Fruit fly (Drosophila melanogaster) whole organism, embryonic: ENCODE measurements around the gene CG13113.

Experiments
- BtbVII ChIP-seq: fragments of 200-800 bp; sonication (Bioruptor generic); optimal IDR thresholded peaks from 3 replicates; lab custom pipeline; 2017; ENCODE audit warnings: missing biosample characterization, mild to moderate bottlenecking, missing genetic modification characterization
- C15 ChIP-seq: fragments of 200-800 bp; sonication (Bioruptor generic); IDR thresholded peaks from 3 replicates; pipeline ENCODE4 v1.3.6; 2022; ENCODE audit warnings: missing biosample characterization, missing genetic modification characterization
- CG11093 ChIP-seq: fragments of 200-800 bp; sonication (Bioruptor generic); IDR thresholded peaks from 3 replicates; pipeline ENCODE4 v1.3.6; 2022; ENCODE audit warnings: missing biosample characterization, missing genetic modification characterization
- CG11247 ChIP-seq: fragments of 200-800 bp; sonication (Bioruptor generic); IDR thresholded peaks from 2 replicates; pipeline ENCODE4 v1.3.6; 2022; ENCODE audit warnings: missing biosample characterization, missing genetic modification characterization
- CG13894 ChIP-seq: fragments of 200-800 bp; sonication (Bioruptor generic); optimal IDR thresholded peaks from 3 replicates; lab custom pipeline; 2018; ENCODE audit warnings: missing biosample characterization, mild to moderate bottlenecking, missing genetic modification characterization, moderate library complexity
- CG14014 ChIP-seq: fragments of 200-800 bp; sonication (Bioruptor generic); IDR thresholded peaks from 2 replicates; pipeline ENCODE4 v1.3.6; 2022; ENCODE audit warnings: missing biosample characterization, missing genetic modification characterization
- CG17568 ChIP-seq: fragments of 200-800 bp; sonication (Bioruptor generic); optimal IDR thresholded peaks from 2 replicates; lab custom pipeline; 2018; ENCODE audit warnings: missing biosample characterization, mild to moderate bottlenecking, missing genetic modification characterization, moderate library complexity
- CG17612 ChIP-seq: fragments of 200-800 bp; sonication (Bioruptor generic); IDR thresholded peaks from 2 replicates; pipeline ENCODE4 v1.3.6; 2022; ENCODE audit warnings: missing biosample characterization, missing genetic modification characterization
- CG30020 ChIP-seq: fragments of 200-800 bp; optimal IDR thresholded peaks from 2 replicates; lab custom pipeline; 2019; ENCODE audit warnings: missing biosample characterization, mild to moderate bottlenecking, missing genetic modification characterization, moderate library complexity
- CG33557 ChIP-seq: fragments of 200-800 bp; sonication (Bioruptor generic); optimal IDR thresholded peaks from 2 replicates; lab custom pipeline; 2019; ENCODE audit warnings: missing biosample characterization, mild to moderate bottlenecking, missing genetic modification characterization, moderate library complexity
- CG42726 ChIP-seq: fragments of 200-800 bp; sonication (Bioruptor generic); IDR thresholded peaks from 2 replicates; pipeline ENCODE4 v1.3.6; 2022; ENCODE audit warnings: missing biosample characterization, missing genetic modification characterization; ENCODE audit not compliant: partially characterized antibody
- CG5953 ChIP-seq: fragments of 200-800 bp; sonication (Bioruptor generic); IDR thresholded peaks from 2 replicates; pipeline ENCODE4 v1.3.6; 2022; ENCODE audit warnings: missing biosample characterization, missing genetic modification characterization
- CG6175 ChIP-seq: fragments of 200-800 bp; sonication (Bioruptor generic); IDR thresholded peaks from 3 replicates; pipeline ENCODE4 v1.3.6; 2022; ENCODE audit warnings: missing biosample characterization, missing genetic modification characterization
- CG8290 ChIP-seq, 3 experiments: fragments of 200-800 bp; sonication (Bioruptor generic); optimal IDR thresholded peaks; 2 replicates each; lab custom pipeline; 2016 to 2019; ENCODE audit warnings: missing biosample characterization in 3 of 3, missing genetic modification characterization in 3 of 3, mild to moderate bottlenecking in 2 of 3, moderate library complexity in 1 of 3
- CG8765 ChIP-seq: fragments of 200-800 bp; sonication (Bioruptor generic); IDR thresholded peaks from 2 replicates; pipeline ENCODE4 v1.3.6; 2022; ENCODE audit warnings: missing biosample characterization, missing genetic modification characterization
- CG8924 ChIP-seq: fragments of 200-800 bp; optimal IDR thresholded peaks from 3 replicates; lab custom pipeline; 2019; ENCODE audit warnings: missing biosample characterization, mild to moderate bottlenecking, missing genetic modification characterization, moderate library complexity
- CG9727 ChIP-seq: fragments of 200-800 bp; sonication (Bioruptor generic); optimal IDR thresholded peaks from 3 replicates; lab custom pipeline; 2017; ENCODE audit warnings: missing biosample characterization, mild to moderate bottlenecking, missing genetic modification characterization
- Chrac-16 ChIP-seq: fragments of 200-800 bp; sonication (Bioruptor generic); optimal IDR thresholded peaks from 3 replicates; lab custom pipeline; 2016; ENCODE audit warnings: missing biosample characterization, missing genetic modification characterization
- CoRest ChIP-seq: fragments of 200-800 bp; sonication (Bioruptor generic); optimal IDR thresholded peaks from 3 replicates; lab custom pipeline; 2018; ENCODE audit warnings: missing biosample characterization, mild to moderate bottlenecking, missing genetic modification characterization, moderate library complexity
- Dip3 ChIP-seq: fragments of 200-800 bp; sonication (Bioruptor generic); optimal IDR thresholded peaks from 3 replicates; lab custom pipeline; 2016; ENCODE audit warnings: missing biosample characterization, missing genetic modification characterization
- Dll ChIP-seq: fragments of 200-800 bp; sonication (Bioruptor generic); IDR thresholded peaks from 4 replicates; pipeline ENCODE4 v1.3.6; 2022; ENCODE audit warnings: missing biosample characterization, missing genetic modification characterization; ENCODE audit not compliant: partially characterized antibody
- Doc3 ChIP-seq: fragments of 200-800 bp; sonication (Bioruptor generic); IDR thresholded peaks from 3 replicates; pipeline ENCODE4 v1.3.6; 2022; ENCODE audit warnings: missing biosample characterization, missing genetic modification characterization; ENCODE audit not compliant: partially characterized antibody
- Hmr ChIP-seq: fragments of 200-800 bp; sonication (Bioruptor generic); optimal IDR thresholded peaks from 3 replicates; lab custom pipeline; 2017; ENCODE audit warnings: mild to moderate bottlenecking, missing biosample characterization, missing genetic modification reagents, missing genetic modification characterization
- Hr3 ChIP-seq: fragments of 200-800 bp; sonication (Bioruptor generic); optimal IDR thresholded peaks from 3 replicates; lab custom pipeline; 2016; ENCODE audit warnings: missing biosample characterization, missing genetic modification characterization
- Hr39 ChIP-seq: fragments of >200 bp; optimal IDR thresholded peaks from 2 replicates; lab custom pipeline; 2017
- Hr78 ChIP-seq, 2 experiments: fragments of 200-800 bp in 1 of 2; fragments of >200 bp in 1 of 2; sonication (Bioruptor generic) in 1 of 2; optimal IDR thresholded peaks; 2 replicates each; lab custom pipeline; 2017 to 2019; ENCODE audit warnings: missing biosample characterization in 2 of 2, missing genetic modification characterization in 2 of 2, mild to moderate bottlenecking in 1 of 2, moderate library complexity in 1 of 2
- Mad ChIP-seq: fragments of 200-800 bp; sonication (Bioruptor generic); optimal IDR thresholded peaks from 2 replicates; lab custom pipeline; 2016; ENCODE audit warnings: missing biosample characterization, missing genetic modification characterization
- Myb ChIP-seq: fragments of 200-800 bp; sonication (Bioruptor generic); optimal IDR thresholded peaks from 2 replicates; lab custom pipeline; 2016; ENCODE audit warnings: missing biosample characterization, missing genetic modification characterization
- Usf ChIP-seq: fragments of 200-800 bp; sonication (Bioruptor generic); optimal IDR thresholded peaks from 2 replicates; lab custom pipeline; 2017; ENCODE audit warnings: missing genotype, missing biosample characterization, missing genetic modification characterization
- ase ChIP-seq: fragments of 200-800 bp; sonication (Bioruptor generic); IDR thresholded peaks from 3 replicates; pipeline ENCODE4 v1.3.6; 2022; ENCODE audit warnings: missing biosample characterization, missing genetic modification characterization
- ato ChIP-seq: fragments of 200-800 bp; sonication (Bioruptor generic); IDR thresholded peaks from 2 replicates; pipeline ENCODE4 v1.3.6; 2022; ENCODE audit warnings: missing biosample characterization, missing genetic modification characterization; ENCODE audit not compliant: partially characterized antibody
- az2 ChIP-seq: fragments of 200-800 bp; sonication (Bioruptor generic); optimal IDR thresholded peaks from 3 replicates; lab custom pipeline; 2016; ENCODE audit warnings: missing biosample characterization, missing genetic modification characterization
- chif ChIP-seq, 2 experiments: fragments of 200-800 bp; sonication (Bioruptor generic); optimal IDR thresholded peaks; 3 replicates each; lab custom pipeline; 2016; ENCODE audit warnings: missing biosample characterization in 2 of 2, missing genetic modification characterization in 2 of 2
- ci ChIP-seq: fragments of 200-800 bp; sonication (Bioruptor generic); IDR thresholded peaks from 3 replicates; pipeline ENCODE4 v1.3.6; 2022; ENCODE audit warnings: missing biosample characterization, missing genetic modification characterization
- disco-r ChIP-seq: fragments of 200-800 bp; sonication (Bioruptor generic); optimal IDR thresholded peaks from 2 replicates; lab custom pipeline; 2016; ENCODE audit warnings: missing biosample characterization, missing genetic modification characterization
- fd96Cb ChIP-seq: fragments of 200-800 bp; sonication (Bioruptor generic); optimal IDR thresholded peaks from 2 replicates; lab custom pipeline; 2018; ENCODE audit warnings: missing biosample characterization, mild to moderate bottlenecking, missing genetic modification characterization, moderate library complexity
- fu2 ChIP-seq: fragments of 200-800 bp; sonication (Bioruptor generic); optimal IDR thresholded peaks from 2 replicates; lab custom pipeline; 2016; ENCODE audit warnings: missing biosample characterization, missing genetic modification characterization
- gsb ChIP-seq: fragments of 200-800 bp; sonication (Bioruptor generic); IDR thresholded peaks from 2 replicates; pipeline ENCODE4 v1.3.6; 2022; ENCODE audit warnings: missing biosample characterization, missing genetic modification characterization
- lov ChIP-seq, 2 experiments: fragments of 200-800 bp in 1 of 2; fragments of >200 bp in 1 of 2; sonication (Bioruptor generic) in 1 of 2; IDR thresholded peaks in 1 of 2; optimal IDR thresholded peaks in 1 of 2; 2 replicates in 1 of 2; 3 replicates in 1 of 2; pipeline versions ENCODE4 v1.3.6 to Lab custom; 2017 to 2022; ENCODE audit warnings: missing biosample characterization in 1 of 2, missing genetic modification characterization in 1 of 2
- mirr ChIP-seq: fragments of 200-800 bp; sonication (Bioruptor generic); optimal IDR thresholded peaks from 3 replicates; lab custom pipeline; 2018; ENCODE audit warnings: missing biosample characterization, mild to moderate bottlenecking, missing genetic modification characterization
- nom ChIP-seq: fragments of 200-800 bp; sonication (Bioruptor generic); optimal IDR thresholded peaks from 2 replicates; lab custom pipeline; 2017; ENCODE audit warnings: missing biosample characterization, missing genetic modification characterization, mild to moderate bottlenecking, moderate library complexity, missing genetic modification reagents
- oc ChIP-seq: fragments of 200-800 bp; sonication (Bioruptor generic); optimal IDR thresholded peaks from 2 replicates; lab custom pipeline; 2018; ENCODE audit warnings: missing biosample characterization, mild to moderate bottlenecking, missing genetic modification characterization, moderate library complexity
- rib ChIP-seq: fragments of 200-800 bp; sonication (Bioruptor generic); IDR thresholded peaks from 2 replicates; pipeline ENCODE4 v1.3.6; 2022; ENCODE audit warnings: missing biosample characterization, missing genetic modification characterization
- run ChIP-seq: fragments of 200-800 bp; sonication (Bioruptor generic); optimal IDR thresholded peaks from 3 replicates; lab custom pipeline; 2018; ENCODE audit warnings: missing biosample characterization, mild to moderate bottlenecking, missing genetic modification characterization
- sc ChIP-seq, 3 experiments: fragments of >200 bp in 2 of 3; fragments of 200-800 bp in 1 of 3; sonication (Bioruptor generic) in 1 of 3; optimal IDR thresholded peaks; 2 replicates in 2 of 3; 3 replicates in 1 of 3; lab custom pipeline; 2017; ENCODE audit warnings: mild to moderate bottlenecking in 1 of 3, missing biosample characterization in 1 of 3, missing genetic modification characterization in 1 of 3, missing genetic modification reagents in 1 of 3
- slou ChIP-seq: fragments of 200-800 bp; sonication (Bioruptor generic); optimal IDR thresholded peaks from 3 replicates; lab custom pipeline; 2016; ENCODE audit warnings: missing biosample characterization, missing genetic modification characterization
- stwl ChIP-seq: fragments of 200-800 bp; sonication (Bioruptor generic); optimal IDR thresholded peaks from 3 replicates; lab custom pipeline; 2018; ENCODE audit warnings: missing biosample characterization, mild to moderate bottlenecking, missing genetic modification characterization, moderate library complexity

CG13113 gene

dm6 chr2L:9498185-9498984 is 45.6 kb upstream of the CG13113 start (continued):
- peak; percentile 24; the same call in 1 of the 3 replicates for TF ChIP-seq ase
- peak; percentile 0 for TF ChIP-seq CG17568 (GFP tag; lab: Kevin White, UChicago)
- no peak for TF ChIP-seq Mad (GFP tag; lab: Kevin White, UChicago)
- TF ChIP-seq CG6175 (GFP tag; lab: Robert Waterston, UW), result peak; percentile 15; the same call in 1 of the 3 replicates
- no peak for TF ChIP-seq CG5953 (GFP tag; lab: Robert Waterston, UW)
- no peak for TF ChIP-seq Usf (GFP tag; lab: Kevin White, UChicago)
- 0 out of 2 replicates have a peak, but pooled peaks have one; percentile 6 for TF ChIP-seq CG17612
- peak; percentile 77 for TF ChIP-seq CG9727 (GFP tag; lab: Kevin White, UChicago)
- TF ChIP-seq Dip3 (GFP tag; lab: Kevin White, UChicago), result peak; percentile 72
- no peak for TF ChIP-seq nom (GFP tag; lab: Kevin White, UChicago)
- peak; percentile 46; the same call in 1 of the 3 replicates for TF ChIP-seq CG11093 (GFP tag; lab: Robert Waterston, UW)
- no peak for TF ChIP-seq Dll (GFP tag; lab: Robert Waterston, UW)
- no peak for TF ChIP-seq CG33557 (GFP tag; lab: Kevin White, UChicago)
- no peak for TF ChIP-seq lov (optimal IDR thresholded peaks at IDR 0.05; lab: Kevin White, UChicago)
- TF ChIP-seq lov (GFP tag; IDR thresholded peaks at IDR 0.05; lab: Robert Waterston, UW), result peak; percentile 62; the same call in 1 of the 3 replicates
- TF ChIP-seq C15 (GFP tag; lab: Robert Waterston, UW), result no peak
- peak; percentile 44 for TF ChIP-seq CG8924
- peak; percentile 45 for TF ChIP-seq Hr3 (GFP tag; lab: Kevin White, UChicago)
- TF ChIP-seq gsb, result peak; percentile 23; the same call in 1 of the 2 replicates
- no peak for TF ChIP-seq Hr78 (GFP tag; optimal IDR thresholded peaks at IDR 0.05; lab: Kevin White, UChicago)
- TF ChIP-seq ato (GFP tag; lab: Robert Waterston, UW), result no peak
- peak; percentile 27 for TF ChIP-seq Myb (GFP tag; lab: Kevin White, UChicago)
- TF ChIP-seq rib (GFP tag; lab: Robert Waterston, UW), result peak; percentile 46
- TF ChIP-seq CG11247 (GFP tag; lab: Robert Waterston, UW), result peak; percentile 45; the same call in 1 of the 2 replicates
- no peak for TF ChIP-seq fu2 (GFP tag; lab: Kevin White, UChicago)
- TF ChIP-seq CG14014 (GFP tag; lab: Robert Waterston, UW), result peak; percentile 52; the same call in 1 of the 2 replicates
- TF ChIP-seq Chrac-16 (GFP tag; lab: Kevin White, UChicago), result peak; percentile 47
- peak; percentile 30 to 68 for TF ChIP-seq chif (GFP tag; optimal IDR thresholded peaks at IDR 0.05; lab: Kevin White, UChicago)
- TF ChIP-seq mirr, result peak; percentile 83
- no peak for TF ChIP-seq CG8290 (GFP tag; optimal IDR thresholded peaks at IDR 0.05; lab: Kevin White, UChicago)
- peak in 1 of 2 experiments; percentile 72 for TF ChIP-seq CG8290 (tag; optimal IDR thresholded peaks at IDR 0.05; lab: Kevin White, UChicago)
- TF ChIP-seq CG42726 (GFP tag; lab: Robert Waterston, UW), result no peak
- TF ChIP-seq stwl (tag; lab: Kevin White, UChicago), result no peak
- no peak for TF ChIP-seq sc (optimal IDR thresholded peaks at IDR 0.05; lab: Kevin White, UChicago)
- peak; percentile 24 for TF ChIP-seq sc (GFP tag; optimal IDR thresholded peaks at IDR 0.05; lab: Kevin White, UChicago)
- peak; percentile 57; the same call in 2 of the 3 replicates for TF ChIP-seq ci (GFP tag; lab: Robert Waterston, UW)
- TF ChIP-seq CoRest, result peak; percentile 52
- TF ChIP-seq oc (tag; lab: Kevin White, UChicago), result no peak
- peak; percentile 48 for TF ChIP-seq BtbVII (GFP tag; lab: Kevin White, UChicago)
- peak; percentile 40 for TF ChIP-seq Hmr (GFP tag; lab: Kevin White, UChicago)
- TF ChIP-seq Hr39 (lab: Kevin White, UChicago), result no peak
- no peak for TF ChIP-seq CG30020 (tag; lab: Kevin White, UChicago)
- no peak for TF ChIP-seq CG13894 (tag; lab: Kevin White, UChicago)
- no peak for TF ChIP-seq disco-r (GFP tag; lab: Kevin White, UChicago)
- TF ChIP-seq az2 (GFP tag; lab: Kevin White, UChicago), result peak; percentile 57
- TF ChIP-seq fd96Cb (tag; lab: Kevin White, UChicago), result peak; percentile 68
- peak; percentile 37 for TF ChIP-seq run
- TF ChIP-seq Doc3 (GFP tag; lab: Robert Waterston, UW), result no peak
- no peak for TF ChIP-seq CG8765
- TF ChIP-seq slou (GFP tag; lab: Kevin White, UChicago), result peak; percentile 30
